Worm (Caenorhabditis elegans) whole organism, young adult: ENCODE measurements around the gene athp-1.

Source experiments
- B0336.3 ChIP-seq: fragments of 200-800 bp; sonication (Bioruptor generic); IDR thresholded peaks from 2 replicates; pipeline ENCODE4 v1.3.6; 2022; ENCODE audit warnings: missing genetic modification characterization, missing compliant biosample characterization
- C06A6.2 ChIP-seq: fragments of 200-800 bp; sonication (Bioruptor generic); conservative IDR thresholded peaks from 2 replicates; pipeline ENCODE4 v1.3.6; 2022; ENCODE audit warnings: missing genetic modification characterization, missing compliant biosample characterization
- C17E4.6 ChIP-seq: fragments of 200-800 bp; sonication (Bioruptor generic); IDR thresholded peaks from 2 replicates; pipeline ENCODE4 v1.3.6; 2022; ENCODE audit warnings: missing genetic modification reagents, missing genetic modification characterization, missing compliant biosample characterization
- F10E7.11 ChIP-seq: sonication (generic microtip); optimal IDR thresholded peaks from 2 replicates; lab custom pipeline; 2017; ENCODE audit warnings: mild to moderate bottlenecking, missing genetic modification characterization, moderate library complexity, missing compliant biosample characterization
- F39B2.1 ChIP-seq: fragments of 200-800 bp; sonication (Bioruptor generic); IDR thresholded peaks from 2 replicates; pipeline ENCODE4 v1.3.6; 2022; ENCODE audit warnings: missing genetic modification reagents, missing genetic modification characterization, missing compliant biosample characterization
- F49E8.2 ChIP-seq: sonication (generic microtip); optimal IDR thresholded peaks from 3 replicates; lab custom pipeline; 2017; ENCODE audit warnings: missing genetic modification characterization, mild to moderate bottlenecking, missing compliant biosample characterization, antibody characterized with exemption, moderate library complexity; ENCODE audit not compliant: insufficient read depth
- F57C9.4 ChIP-seq: sonication (generic microtip); optimal IDR thresholded peaks from 2 replicates; lab custom pipeline; 2017; ENCODE audit warnings: mild to moderate bottlenecking, missing genetic modification characterization, missing compliant biosample characterization
- K11D2.4 ChIP-seq: fragments of 200-800 bp; sonication (Bioruptor generic); IDR thresholded peaks from 2 replicates; pipeline ENCODE4 v1.3.6; 2022; ENCODE audit warnings: missing genetic modification reagents, missing genetic modification characterization, missing compliant biosample characterization
- Y53F4B.3 ChIP-seq: fragments of 200-800 bp; sonication (Bioruptor generic); IDR thresholded peaks from 2 replicates; pipeline ENCODE4 v1.3.6; 2022; ENCODE audit warnings: missing genetic modification reagents, missing genetic modification characterization, missing compliant biosample characterization
- Y79H2A.3 ChIP-seq: fragments of 200-800 bp; sonication (Bioruptor generic); conservative IDR thresholded peaks from 2 replicates; pipeline ENCODE4 v1.3.6; 2022; ENCODE audit warnings: missing genetic modification reagents, missing genetic modification characterization, missing compliant biosample characterization
- ama-1 ChIP-seq, 3 experiments: fragments of 150-350 bp in 1 of 3; sonication (generic microtip) in 2 of 3; optimal IDR thresholded peaks; 2 replicates each; lab custom pipeline; 2014 to 2018; ENCODE audit warnings: missing biosample characterization in 2 of 3, missing genetic modification characterization in 2 of 3, missing genetic modification reagents in 2 of 3
- aptf-3 ChIP-seq: fragments of 200-800 bp; sonication (Bioruptor generic); IDR thresholded peaks from 2 replicates; pipeline ENCODE4 v1.3.6; 2022; ENCODE audit warnings: missing genetic modification characterization, missing compliant biosample characterization
- attf-5 ChIP-seq: fragments of 200-800 bp; sonication (Bioruptor generic); optimal IDR thresholded peaks from 2 replicates; lab custom pipeline; 2018; ENCODE audit warnings: mild to moderate bottlenecking, missing genetic modification characterization, missing compliant biosample characterization
- attf-6 ChIP-seq: fragments of 200-800 bp; sonication (Bioruptor generic); IDR thresholded peaks from 2 replicates; pipeline ENCODE4 v1.3.6; 2022; ENCODE audit warnings: missing genetic modification reagents, missing genetic modification characterization, missing compliant biosample characterization
- ceh-40 ChIP-seq: fragments of 200-800 bp; sonication (Bioruptor generic); IDR thresholded peaks from 2 replicates; pipeline ENCODE4 v1.3.6; 2022; ENCODE audit warnings: missing genetic modification characterization, missing compliant biosample characterization
- ceh-58 ChIP-seq: fragments of 200-800 bp; sonication (Bioruptor generic); IDR thresholded peaks from 2 replicates; pipeline ENCODE4 v1.3.6; 2022; ENCODE audit warnings: missing genetic modification characterization, missing compliant biosample characterization
- ceh-79 ChIP-seq: sonication (generic microtip); optimal IDR thresholded peaks from 2 replicates; lab custom pipeline; 2017; ENCODE audit warnings: mild to moderate bottlenecking, missing genetic modification characterization, missing compliant biosample characterization
- ceh-91 ChIP-seq: fragments of 200-800 bp; sonication (Bioruptor generic); IDR thresholded peaks from 2 replicates; pipeline ENCODE4 v1.3.6; 2022; ENCODE audit warnings: missing genetic modification reagents, missing genetic modification characterization, missing compliant biosample characterization
- die-1 ChIP-seq: sonication (generic microtip); optimal IDR thresholded peaks from 2 replicates; lab custom pipeline; 2016; ENCODE audit warnings: missing genotype, mild to moderate bottlenecking, missing genetic modification characterization, missing compliant biosample characterization
- dox-1 ChIP-seq: fragments of 200-800 bp; sonication (Bioruptor generic); IDR thresholded peaks from 2 replicates; pipeline ENCODE4 v1.3.6; 2022; ENCODE audit warnings: missing genetic modification reagents, missing genetic modification characterization, missing compliant biosample characterization
- efl-1 ChIP-seq: fragments of 150-350 bp; optimal IDR thresholded peaks from 2 replicates; lab custom pipeline; 2014; ENCODE audit warnings: missing biosample characterization, missing genetic modification reagents, missing genetic modification characterization
- egl-18 ChIP-seq: fragments of 200-800 bp; sonication (Bioruptor generic); IDR thresholded peaks from 2 replicates; pipeline ENCODE4 v1.3.6; 2022; ENCODE audit warnings: missing genetic modification reagents, missing genetic modification characterization, missing compliant biosample characterization
- ets-4 ChIP-seq: fragments of 200-800 bp; sonication (Bioruptor generic); optimal IDR thresholded peaks from 2 replicates; lab custom pipeline; 2018; ENCODE audit warnings: mild to moderate bottlenecking, missing genetic modification characterization, missing compliant biosample characterization
- fkh-3 ChIP-seq: sonication (generic microtip); optimal IDR thresholded peaks from 2 replicates; lab custom pipeline; 2016; ENCODE audit warnings: mild to moderate bottlenecking, missing genetic modification characterization, missing compliant biosample characterization
- hmg-1.2 ChIP-seq: fragments of 200-800 bp; sonication (Bioruptor generic); IDR thresholded peaks from 2 replicates; pipeline ENCODE4 v1.3.6; 2022; ENCODE audit warnings: missing genetic modification reagents, missing genetic modification characterization, missing compliant biosample characterization
- hmg-20 ChIP-seq: fragments of 200-800 bp; sonication (Bioruptor generic); IDR thresholded peaks from 2 replicates; pipeline ENCODE4 v1.3.6; 2022; ENCODE audit warnings: missing genetic modification reagents, missing genetic modification characterization, missing compliant biosample characterization
- lin-26 ChIP-seq: fragments of 200-800 bp; sonication (Bioruptor generic); IDR thresholded peaks from 2 replicates; pipeline ENCODE4 v1.3.6; 2022; ENCODE audit warnings: missing genetic modification reagents, missing genetic modification characterization, missing compliant biosample characterization
- lin-40 ChIP-seq: sonication (generic microtip); optimal IDR thresholded peaks from 2 replicates; lab custom pipeline; 2016; ENCODE audit warnings: missing genetic modification characterization, mild to moderate bottlenecking, missing compliant biosample characterization, missing genotype, missing genetic modification reagents
- lin-54 ChIP-seq: fragments of 200-800 bp; sonication (Bioruptor generic); optimal IDR thresholded peaks from 2 replicates; lab custom pipeline; 2018; ENCODE audit warnings: mild to moderate bottlenecking, missing genetic modification characterization, missing compliant biosample characterization
- lir-1 ChIP-seq: fragments of 200-800 bp; sonication (Bioruptor generic); conservative IDR thresholded peaks from 2 replicates; pipeline ENCODE4 v1.3.6; 2022; ENCODE audit warnings: missing genetic modification reagents, missing genetic modification characterization, missing compliant biosample characterization
- mes-4 ChIP-seq: sonication (generic microtip); optimal IDR thresholded peaks from 2 replicates; lab custom pipeline; 2016; ENCODE audit warnings: missing genotype, missing genetic modification characterization, missing compliant biosample characterization
- nfya-1 ChIP-seq: sonication (generic microtip); optimal IDR thresholded peaks from 2 replicates; lab custom pipeline; 2017; ENCODE audit warnings: antibody characterized with exemption, missing compliant biosample characterization, missing genetic modification characterization, borderline replicate concordance; ENCODE audit not compliant: insufficient read depth
- nhr-179 ChIP-seq: sonication (generic microtip); optimal IDR thresholded peaks from 2 replicates; lab custom pipeline; 2016; ENCODE audit warnings: mild to moderate bottlenecking, missing genetic modification characterization, missing compliant biosample characterization
- sea-2 ChIP-seq: fragments of 200-800 bp; sonication (Bioruptor generic); IDR thresholded peaks from 2 replicates; pipeline ENCODE4 v1.3.6; 2022; ENCODE audit warnings: missing genetic modification characterization, missing compliant biosample characterization
- snpc-1.1 ChIP-seq: sonication (generic microtip); optimal IDR thresholded peaks from 2 replicates; lab custom pipeline; 2017; ENCODE audit warnings: missing genetic modification characterization, mild to moderate bottlenecking, missing compliant biosample characterization, antibody characterized with exemption, moderate library complexity, missing genotype, missing genetic modification reagents; ENCODE audit not compliant: insufficient read depth
- snpc-3.4 ChIP-seq: sonication (generic microtip); optimal IDR thresholded peaks from 2 replicates; lab custom pipeline; 2017; ENCODE audit warnings: missing genetic modification characterization, mild to moderate bottlenecking, missing compliant biosample characterization, antibody characterized with exemption, moderate library complexity, missing genotype, missing genetic modification reagents
- snpc-4 ChIP-seq, 5 experiments: fragments of 150-350 bp in 1 of 5; sonication (generic microtip) in 4 of 5; optimal IDR thresholded peaks; 2 replicates each; lab custom pipeline; 2014 to 2018; ENCODE audit warnings: missing genetic modification characterization in 5 of 5, missing biosample characterization in 3 of 5, antibody characterized with exemption in 2 of 5, mild to moderate bottlenecking in 2 of 5, missing compliant biosample characterization in 2 of 5, missing genotype in 2 of 5, moderate library complexity in 2 of 5, missing genetic modification reagents in 1 of 5
- tbp1 ChIP-seq: fragments of 200-800 bp; sonication (Bioruptor generic); optimal IDR thresholded peaks from 2 replicates; lab custom pipeline; 2018; ENCODE audit warnings: mild to moderate bottlenecking, missing genetic modification characterization, missing compliant biosample characterization
- unc-130 ChIP-seq: sonication (generic microtip); optimal IDR thresholded peaks from 2 replicates; lab custom pipeline; 2016; ENCODE audit warnings: missing genetic modification reagents, missing genetic modification characterization, missing compliant biosample characterization
- unc-62 ChIP-seq: fragments of 150-350 bp; optimal IDR thresholded peaks from 2 replicates; lab custom pipeline; 2014; ENCODE audit warnings: missing biosample characterization, missing genetic modification reagents, missing genetic modification characterization
- zim-3 ChIP-seq: sonication (generic microtip); optimal IDR thresholded peaks from 2 replicates; lab custom pipeline; 2017; ENCODE audit warnings: mild to moderate bottlenecking, missing genetic modification characterization, moderate library complexity, missing compliant biosample characterization
- ztf-26 ChIP-seq: sonication (generic microtip); optimal IDR thresholded peaks from 2 replicates; lab custom pipeline; 2017; ENCODE audit warnings: missing genetic modification characterization, missing compliant biosample characterization
- ztf-3 ChIP-seq: fragments of 200-800 bp; sonication (Bioruptor generic); optimal IDR thresholded peaks from 2 replicates; lab custom pipeline; 2018; ENCODE audit warnings: mild to moderate bottlenecking, missing genetic modification characterization, missing compliant biosample characterization

athp-1 gene

DNA sequence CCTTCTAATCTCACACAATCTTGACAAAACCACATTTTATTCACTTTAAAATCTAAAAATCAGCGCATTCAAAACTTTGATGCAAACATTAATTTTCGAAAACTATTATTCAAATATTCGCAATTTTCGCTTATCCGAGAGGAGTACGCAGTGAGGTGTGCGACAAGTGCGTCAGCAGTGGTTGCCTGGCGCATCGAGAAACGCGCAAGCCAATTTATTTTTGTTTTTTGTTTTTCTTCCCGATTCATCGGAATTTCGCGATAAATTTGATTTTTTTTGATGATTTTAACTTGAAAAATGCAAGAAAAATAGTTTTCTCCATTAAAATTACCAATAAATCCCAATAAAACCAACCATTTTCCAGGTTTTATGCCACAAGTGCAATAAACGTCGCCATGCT lies 32.7 kb upstream of the athp-1 start, which contains the start of the genes fbxb-85 and hex-3 (continued):
- TF ChIP-seq snpc-3.4 (peak; percentile 82), lin-26 (GFP tag; lab: Robert Waterston, UW) (peak; percentile 48; the same call in 1 of the 2 replicates), B0336.3 (GFP tag; lab: Robert Waterston, UW) (peak; percentile 94), F57C9.4 (tag; lab: Kevin White, UChicago) (peak; percentile 22), attf-6 (no peak), lin-54 (peak; percentile 95), F10E7.11 (tag; lab: Kevin White, UChicago) (peak; percentile 67), ztf-26 (tag; lab: Kevin White, UChicago) (peak; percentile 86), C17E4.6 (GFP tag; lab: Robert Waterston, UW) (peak; percentile 83), F49E8.2 (tag; lab: Kevin White, UChicago) (peak; percentile 65), Y79H2A.3 (GFP tag; lab: Robert Waterston, UW) (no peak; the same call in 1 of the 2 replicates), nfya-1 (tag; lab: Kevin White, UChicago) (no peak), hmg-20 (GFP tag; lab: Robert Waterston, UW) (peak; percentile 85), ceh-58 (GFP tag; lab: Robert Waterston, UW) (no peak), unc-130 (GFP tag; lab: Kevin White, UChicago) (peak; percentile 77), egl-18 (GFP tag; lab: Robert Waterston, UW) (no peak), lir-1 (GFP tag; lab: Robert Waterston, UW) (peak; percentile 90), ztf-3 (GFP tag; lab: Kevin White, UChicago) (peak; percentile 29), attf-5 (peak; percentile 94), ama-1 (optimal IDR thresholded peaks at IDR 0.05; lab: Kevin White, UChicago) (peak; percentile 2), ama-1 (GFP tag; optimal IDR thresholded peaks at IDR 0.05; lab: Kevin White, UChicago) (peak in 1 of 2 experiments; percentile 29), C06A6.2 (GFP tag; lab: Robert Waterston, UW) (peak; percentile 79), snpc-4 (GFP tag; optimal IDR thresholded peaks at IDR 0.05; lab: Kevin White, UChicago) (peak; percentile 36), snpc-4 (tag; optimal IDR thresholded peaks at IDR 0.05; lab: Kevin White, UChicago) (peak; percentile 26 to 82 (median 66)), zim-3 (tag; lab: Kevin White, UChicago) (peak; percentile 41), tbp1 (GFP tag; lab: Kevin White, UChicago) (peak; percentile 71), lin-40 (tag; lab: Kevin White, UChicago) (peak; percentile 96), Y53F4B.3 (no peak), hmg-1.2 (GFP tag; lab: Robert Waterston, UW) (peak; percentile 70), mes-4 (tag; lab: Kevin White, UChicago) (no peak), die-1 (tag; lab: Kevin White, UChicago) (peak; percentile 41), unc-62 (GFP tag; lab: Kevin White, UChicago) (no peak), dox-1 (GFP tag; lab: Robert Waterston, UW) (no peak; the same call in 1 of the 2 replicates), aptf-3 (GFP tag; lab: Robert Waterston, UW) (no peak), ceh-79 (tag; lab: Kevin White, UChicago) (no peak), snpc-1.1 (peak; percentile 71), ets-4 (GFP tag; lab: Kevin White, UChicago) (no peak), nhr-179 (tag; lab: Kevin White, UChicago) (no peak), F39B2.1 (GFP tag; lab: Robert Waterston, UW) (no peak), ceh-40 (GFP tag; lab: Robert Waterston, UW) (no peak), K11D2.4 (GFP tag; lab: Robert Waterston, UW) (peak; percentile 92), fkh-3 (no peak), efl-1 (GFP tag; lab: Kevin White, UChicago) (peak; percentile 71), sea-2 (0 out of 2 replicates have a peak, but pooled peaks have one; percentile 50), ceh-91 (peak; percentile 80)
